Worm (Caenorhabditis elegans) whole organism, L1 larva: Measurements from ENCODE around the gene Y116A8C.37.
"Not testable (repeated sequence)": the region's sequence is repeated elsewhere in the genome, so short reads cannot be mapped to it uniquely, and the experiment has no call there.

Experiments
- C16A3.4 ChIP-seq: fragments of 150-350 bp; optimal IDR thresholded peaks from 2 replicates; lab custom pipeline; 2014; ENCODE audit warnings: missing biosample characterization, missing genetic modification characterization
- C34B4.2 ChIP-seq: sonication (generic microtip); optimal IDR thresholded peaks from 2 replicates; lab custom pipeline; 2017; ENCODE audit warnings: mild to moderate bottlenecking, missing genetic modification characterization, missing compliant biosample characterization
- Y116A8C.19 ChIP-seq: sonication (generic microtip); optimal IDR thresholded peaks from 2 replicates; lab custom pipeline; 2016; ENCODE audit warnings: missing compliant biosample characterization, missing genetic modification characterization, borderline replicate concordance
- alr-1 ChIP-seq: fragments of 200-800 bp; sonication (Bioruptor generic); optimal IDR thresholded peaks from 2 replicates; lab custom pipeline; 2018; ENCODE audit warnings: borderline replicate concordance, mild to moderate bottlenecking, missing genetic modification characterization, missing compliant biosample characterization
- aly-2 ChIP-seq: fragments of 150-350 bp; optimal IDR thresholded peaks from 2 replicates; lab custom pipeline; 2014; ENCODE audit warnings: missing biosample characterization, missing genetic modification characterization
- ama-1 ChIP-seq: fragments of 150-350 bp; optimal IDR thresholded peaks from 2 replicates; lab custom pipeline; 2014
- ceh-63 ChIP-seq: fragments of 200-800 bp; sonication (Bioruptor generic); optimal IDR thresholded peaks from 2 replicates; lab custom pipeline; 2018; ENCODE audit warnings: mild to moderate bottlenecking, missing genetic modification characterization, missing compliant biosample characterization
- ceh-88 ChIP-seq: fragments of 200-800 bp; sonication (Bioruptor generic); IDR thresholded peaks from 2 replicates; pipeline ENCODE4 v1.3.6; 2022; ENCODE audit warnings: missing genetic modification characterization, missing compliant biosample characterization
- dpl-1 ChIP-seq, 3 experiments: fragments of 150-350 bp in 2 of 3; sonication (generic microtip) in 1 of 3; optimal IDR thresholded peaks; 2 replicates each; lab custom pipeline; 2014 to 2017; ENCODE audit warnings: missing biosample characterization in 3 of 3, missing genetic modification characterization in 3 of 3, missing genetic modification reagents in 3 of 3
- dsc-1 ChIP-seq: sonication (generic microtip); optimal IDR thresholded peaks from 2 replicates; lab custom pipeline; 2016; ENCODE audit warnings: mild to moderate bottlenecking, missing genetic modification characterization, missing compliant biosample characterization
- efl-3 ChIP-seq: fragments of 200-800 bp; sonication (Bioruptor generic); optimal IDR thresholded peaks from 2 replicates; lab custom pipeline; 2018; ENCODE audit warnings: mild to moderate bottlenecking, missing genetic modification characterization, missing compliant biosample characterization
- elt-2 ChIP-seq: sonication (generic microtip); optimal IDR thresholded peaks from 2 replicates; lab custom pipeline; 2016; ENCODE audit warnings: missing genetic modification characterization, mild to moderate bottlenecking, inconsistent platforms, missing compliant biosample characterization, missing genetic modification reagents
- elt-3 ChIP-seq, 6 experiments: fragments of 150-350 bp in 1 of 6; sonication (generic microtip); optimal IDR thresholded peaks; 2 replicates each; lab custom pipeline; 2017 to 2018; ENCODE audit warnings: missing biosample characterization in 6 of 6, missing genetic modification characterization in 6 of 6, inconsistent platforms in 1 of 6
- fos-1 ChIP-seq: fragments of 150-350 bp; optimal IDR thresholded peaks from 2 replicates; lab custom pipeline; 2014; ENCODE audit warnings: missing biosample characterization, missing genetic modification characterization
- hlh-4 ChIP-seq: sonication (generic microtip); optimal IDR thresholded peaks from 2 replicates; lab custom pipeline; 2016; ENCODE audit warnings: mild to moderate bottlenecking, missing genetic modification characterization, missing compliant biosample characterization
- hpl-2 ChIP-seq: fragments of 150-350 bp; optimal IDR thresholded peaks from 2 replicates; lab custom pipeline; 2014; ENCODE audit warnings: missing biosample characterization, missing genetic modification reagents, missing genetic modification characterization
- jun-1 ChIP-seq: fragments of 150-350 bp; optimal IDR thresholded peaks from 2 replicates; lab custom pipeline; 2014; ENCODE audit warnings: missing biosample characterization, missing genetic modification reagents, missing genetic modification characterization
- lin-14 ChIP-seq: fragments of 200-800 bp; sonication (Bioruptor generic); optimal IDR thresholded peaks from 2 replicates; lab custom pipeline; 2018; ENCODE audit warnings: mild to moderate bottlenecking, missing genetic modification characterization, moderate library complexity, missing compliant biosample characterization
- lin-35 ChIP-seq, 2 experiments: fragments of 150-350 bp; optimal IDR thresholded peaks; 2 replicates each; lab custom pipeline; 2014; ENCODE audit warnings: missing biosample characterization in 2 of 2, missing genetic modification characterization in 2 of 2, missing genetic modification reagents in 2 of 2
- lin-39 ChIP-seq: fragments of 150-350 bp; optimal IDR thresholded peaks from 2 replicates; lab custom pipeline; 2014; ENCODE audit warnings: missing biosample characterization, missing genetic modification reagents, missing genetic modification characterization
- mab-9 ChIP-seq: fragments of 200-800 bp; sonication (Bioruptor generic); IDR thresholded peaks from 2 replicates; pipeline ENCODE4 v1.3.6; 2022; ENCODE audit warnings: missing genetic modification reagents, missing genetic modification characterization, missing compliant biosample characterization
- nhr-11 ChIP-seq: fragments of 150-350 bp; optimal IDR thresholded peaks from 2 replicates; lab custom pipeline; 2014; ENCODE audit warnings: missing biosample characterization, missing genetic modification characterization
- nhr-12 ChIP-seq: sonication (generic microtip); optimal IDR thresholded peaks from 2 replicates; lab custom pipeline; 2017; ENCODE audit warnings: missing biosample characterization, missing genetic modification characterization
- nhr-19 ChIP-seq: fragments of 200-800 bp; sonication (Bioruptor generic); conservative IDR thresholded peaks from 2 replicates; pipeline ENCODE4 v1.3.6; 2022; ENCODE audit warnings: missing genetic modification characterization, missing compliant biosample characterization
- nhr-20 ChIP-seq: sonication (generic microtip); optimal IDR thresholded peaks from 2 replicates; lab custom pipeline; 2016; ENCODE audit warnings: mild to moderate bottlenecking, missing genetic modification characterization, missing compliant biosample characterization
- nhr-237 ChIP-seq: fragments of 150-350 bp; optimal IDR thresholded peaks from 2 replicates; lab custom pipeline; 2014; ENCODE audit warnings: missing biosample characterization, missing genetic modification characterization
- nhr-28 ChIP-seq: fragments of 150-350 bp; optimal IDR thresholded peaks from 2 replicates; lab custom pipeline; 2014; ENCODE audit warnings: missing biosample characterization, missing genetic modification characterization
- nhr-47 ChIP-seq: sonication (generic microtip); optimal IDR thresholded peaks from 2 replicates; lab custom pipeline; 2016; ENCODE audit warnings: mild to moderate bottlenecking, missing genetic modification characterization, moderate library complexity, missing compliant biosample characterization
- nhr-84 ChIP-seq: sonication (generic microtip); optimal IDR thresholded peaks from 2 replicates; lab custom pipeline; 2017; ENCODE audit warnings: missing biosample characterization, missing genetic modification characterization
- pqm-1 ChIP-seq: sonication (generic microtip); optimal IDR thresholded peaks from 3 replicates; lab custom pipeline; 2017; ENCODE audit warnings: missing biosample characterization, missing genetic modification characterization
- skn-1 ChIP-seq: fragments of 150-350 bp; optimal IDR thresholded peaks from 2 replicates; lab custom pipeline; 2014; ENCODE audit warnings: missing biosample characterization, missing genetic modification characterization
- snpc-4 ChIP-seq: fragments of 150-350 bp; optimal IDR thresholded peaks from 2 replicates; lab custom pipeline; 2014; ENCODE audit warnings: missing biosample characterization, missing genetic modification characterization
- snu-23 ChIP-seq: sonication (generic microtip); optimal IDR thresholded peaks from 2 replicates; lab custom pipeline; 2016; ENCODE audit warnings: missing genetic modification characterization, missing compliant biosample characterization
- sptf-1 ChIP-seq: fragments of 150-350 bp; optimal IDR thresholded peaks from 2 replicates; lab custom pipeline; 2014; ENCODE audit warnings: missing biosample characterization, missing genetic modification characterization
- tlp-1 ChIP-seq: fragments of 150-350 bp; optimal IDR thresholded peaks from 2 replicates; lab custom pipeline; 2014; ENCODE audit warnings: missing biosample characterization, missing genetic modification characterization
- unc-130 ChIP-seq: fragments of 150-350 bp; optimal IDR thresholded peaks from 2 replicates; lab custom pipeline; 2017; ENCODE audit warnings: missing biosample characterization, missing genetic modification characterization, inconsistent platforms
- unc-86 ChIP-seq: sonication (generic microtip); optimal IDR thresholded peaks from 2 replicates; lab custom pipeline; 2016; ENCODE audit warnings: missing genetic modification characterization, missing compliant biosample characterization
- xbp-1 ChIP-seq: sonication (generic microtip); optimal IDR thresholded peaks from 2 replicates; lab custom pipeline; 2016; ENCODE audit warnings: missing genetic modification characterization, missing compliant biosample characterization
- zip-4 ChIP-seq: fragments of 200-800 bp; sonication (Bioruptor generic); optimal IDR thresholded peaks from 2 replicates; lab custom pipeline; 2018; ENCODE audit warnings: mild to moderate bottlenecking, missing genetic modification characterization, moderate library complexity, missing compliant biosample characterization
- ztf-11 ChIP-seq, 2 experiments: sonication (generic microtip); optimal IDR thresholded peaks; 2 replicates each; lab custom pipeline; 2016 to 2017; ENCODE audit warnings: missing genetic modification characterization in 2 of 2, missing biosample characterization in 1 of 2, missing compliant biosample characterization in 1 of 2

The Y116A8C.37 gene

DNA sequence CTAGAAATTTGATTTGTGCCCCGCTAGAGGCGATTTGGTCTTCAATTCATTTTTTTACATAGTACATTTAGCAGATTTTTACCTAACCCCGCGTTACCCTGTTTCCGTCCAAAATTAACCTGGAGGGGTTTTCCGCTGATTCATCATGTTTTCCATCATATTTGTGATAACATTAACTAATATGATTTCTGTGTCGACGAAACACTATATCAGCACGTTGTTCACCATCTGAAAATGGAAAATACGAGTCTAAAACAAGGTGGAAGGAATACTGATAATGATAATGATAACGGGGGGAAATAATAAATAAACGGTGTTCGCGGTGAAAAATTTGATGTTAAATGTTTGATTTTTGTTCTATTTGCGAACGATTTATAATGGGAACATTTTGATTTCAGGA, 40.8 kb upstream of the Y116A8C.37 start:
- TF ChIP-seq tlp-1 (tag; lab: Kevin White, UChicago) (peak; percentile 9), nhr-47 (no peak), lin-35 (GFP tag; optimal IDR thresholded peaks at IDR 0.05; lab: Kevin White, UChicago) (no peak), Y116A8C.19 (tag; lab: Kevin White, UChicago) (no peak), snu-23 (GFP tag; lab: Kevin White, UChicago) (no peak), elt-2 (tag; lab: Kevin White, UChicago) (peak; percentile 87), lin-14 (GFP tag; lab: Kevin White, UChicago) (peak; percentile 42), hpl-2 (GFP tag; lab: Kevin White, UChicago) (no peak), pqm-1 (tag; lab: Kevin White, UChicago) (peak; percentile 83)

DNA sequence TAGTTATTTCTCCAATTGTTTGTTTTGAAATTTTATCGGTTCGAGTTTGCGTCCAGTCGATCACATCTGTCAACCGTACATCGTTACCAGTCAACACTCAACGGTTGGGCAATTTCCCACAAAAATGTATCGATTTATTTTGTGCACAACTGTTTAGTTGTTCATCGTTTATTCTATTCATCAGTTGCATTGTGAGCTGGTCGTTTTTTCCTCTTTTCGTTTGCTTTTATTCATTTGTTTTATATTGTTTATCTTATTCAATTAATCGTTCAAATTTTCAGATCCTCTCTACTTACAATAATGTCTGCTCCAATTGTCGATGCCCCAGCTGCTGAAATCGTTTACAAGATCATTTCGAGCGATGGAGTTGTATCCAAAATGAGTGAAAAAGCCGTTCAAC, 36.0 kb upstream of the Y116A8C.37 start, which contains the start of gene skr-12:
Gene skr-12 (plus strand): TSS at position 301 of the 400 bp plus-strand sequence.
- TF ChIP-seq lin-39 (tag; lab: Kevin White, UChicago), result no peak
- no peak for TF ChIP-seq snpc-4 (tag; lab: Kevin White, UChicago)
- no peak for TF ChIP-seq ceh-63 (GFP tag; lab: Kevin White, UChicago)

DNA sequence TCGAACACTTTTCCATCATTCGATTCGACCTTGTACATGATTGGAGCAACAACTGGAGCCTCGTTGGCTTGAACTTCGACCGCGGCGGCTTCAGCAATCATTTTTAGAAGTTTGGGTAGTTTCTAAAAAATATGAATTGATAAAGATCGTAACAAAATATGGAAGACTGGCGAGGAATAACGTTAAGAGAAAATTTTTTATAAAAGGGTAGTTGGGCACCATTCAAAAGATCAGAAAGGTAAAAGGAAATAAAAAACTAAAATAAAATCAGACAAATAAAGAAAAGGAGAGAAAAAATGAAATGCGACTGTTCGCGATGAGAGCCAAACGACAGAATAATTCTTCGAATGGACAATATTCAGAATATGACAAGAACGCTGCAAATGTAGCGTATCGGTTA, 34.8 kb upstream of the Y116A8C.37 start, which contains the start of gene skr-8:
Gene skr-8 (minus strand): TSS at position 101 of the 400 bp plus-strand sequence.
- TF ChIP-seq nhr-20; ceh-88 (GFP tag; lab: Robert Waterston, UW); elt-2 (tag; lab: Kevin White, UChicago): not testable (repeated sequence)

DNA sequence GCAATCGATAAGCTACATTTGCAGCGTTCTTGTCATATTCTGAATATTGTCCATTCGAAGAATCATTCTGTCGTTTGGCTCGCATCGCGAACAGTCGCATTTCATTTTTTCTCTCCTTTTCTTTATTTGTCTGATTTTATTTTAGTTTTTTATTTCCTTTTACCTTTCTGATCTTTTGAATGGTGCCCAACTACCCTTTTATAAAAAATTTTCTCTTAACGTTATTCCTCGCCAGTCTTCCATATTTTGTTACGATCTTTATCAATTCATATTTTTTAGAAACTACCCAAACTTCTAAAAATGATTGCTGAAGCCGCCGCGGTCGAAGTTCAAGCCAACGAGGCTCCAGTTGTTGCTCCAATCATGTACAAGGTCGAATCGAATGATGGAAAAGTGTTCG, 32.3 kb upstream of the Y116A8C.37 start, which contains the start of gene skr-9:
Gene skr-9 (plus strand): TSS at position 301 of the 400 bp plus-strand sequence.
- not testable (repeated sequence) for TF ChIP-seq nhr-19 (GFP tag; lab: Robert Waterston, UW); ceh-63 (GFP tag; lab: Kevin White, UChicago); unc-86 (tag; lab: Kevin White, UChicago)

DNA sequence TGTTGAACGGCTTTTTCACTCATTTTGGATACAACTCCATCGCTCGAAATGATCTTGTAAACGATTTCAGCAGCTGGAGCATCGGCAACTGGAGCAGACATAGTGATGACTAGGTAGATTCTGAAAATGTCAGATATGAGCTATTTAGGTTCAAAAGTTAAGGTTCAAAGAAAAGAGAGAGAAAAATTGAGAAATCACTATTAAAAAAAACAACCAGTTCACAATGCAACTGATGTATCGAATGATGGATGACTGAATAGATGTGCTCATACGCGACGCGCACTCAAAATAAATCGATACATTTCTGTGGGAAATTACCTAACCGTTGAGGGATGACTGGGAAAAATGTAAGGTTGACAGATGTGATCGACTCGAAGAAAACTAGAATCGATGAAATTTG, 31.6 kb upstream of the Y116A8C.37 start, which contains the start of gene skr-13:
Gene skr-13 (minus strand): TSS at position 101 of the 400 bp plus-strand sequence.
- TF ChIP-seq unc-130 (tag; lab: Kevin White, UChicago) (no peak), efl-3 (GFP tag; lab: Kevin White, UChicago) (no peak), alr-1 (tag; lab: Kevin White, UChicago) (no peak), elt-2 (tag; lab: Kevin White, UChicago) (no peak), ceh-88 (GFP tag; lab: Robert Waterston, UW) (no peak), elt-3 (tag; optimal IDR thresholded peaks at IDR 0.05; lab: Kevin White, UChicago) (no peak), ztf-11 (tag; optimal IDR thresholded peaks at IDR 0.05; lab: Kevin White, UChicago) (no peak), nhr-20 (no peak), ama-1 (lab: Kevin White, UChicago) (no peak), hlh-4 (tag; lab: Kevin White, UChicago) (no peak), C34B4.2 (no peak), mab-9 (no peak), xbp-1 (tag; lab: Kevin White, UChicago) (no peak), sptf-1 (tag; lab: Kevin White, UChicago) (no peak), jun-1 (no peak), nhr-12 (tag; lab: Kevin White, UChicago) (no peak), aly-2 (no peak), skn-1 (tag; lab: Kevin White, UChicago) (no peak)

DNA sequence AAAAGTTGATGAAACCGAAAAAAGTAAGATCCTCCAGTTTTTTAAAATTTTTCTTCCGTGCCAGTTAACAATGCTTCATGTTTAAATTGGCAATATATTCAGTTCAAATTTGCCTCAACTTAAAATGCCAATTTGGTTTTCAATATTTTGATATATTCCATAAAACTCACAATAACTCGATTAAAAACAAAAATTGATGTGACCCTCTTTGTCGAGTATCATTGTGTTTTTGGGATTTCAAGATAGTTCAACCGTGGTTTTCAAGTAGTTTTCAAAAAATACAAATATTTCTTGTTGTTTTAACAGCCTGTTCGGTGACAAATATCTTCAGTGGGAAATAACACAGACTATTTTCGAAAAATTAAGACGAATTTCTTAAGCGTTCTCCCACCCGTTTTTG, 22.1 kb upstream of the Y116A8C.37 start:
- no peak for TF ChIP-seq elt-3 (tag; optimal IDR thresholded peaks at IDR 0.05; lab: Kevin White, UChicago)
- no peak for TF ChIP-seq dsc-1 (tag; lab: Kevin White, UChicago)
- no peak for TF ChIP-seq nhr-237 (tag; lab: Kevin White, UChicago)
- no peak for TF ChIP-seq nhr-28
- TF ChIP-seq dpl-1 (GFP tag; optimal IDR thresholded peaks at IDR 0.05; lab: Kevin White, UChicago), result no peak
- no peak for TF ChIP-seq hpl-2 (GFP tag; lab: Kevin White, UChicago)
- TF ChIP-seq nhr-84 (tag; lab: Kevin White, UChicago), result no peak
- TF ChIP-seq nhr-11 (tag; lab: Kevin White, UChicago), result no peak
- no peak for TF ChIP-seq zip-4 (GFP tag; lab: Kevin White, UChicago)
- no peak for TF ChIP-seq fos-1 (tag; lab: Kevin White, UChicago)
- no peak for TF ChIP-seq C16A3.4
